Worm (Caenorhabditis elegans): Measurements from ENCODE around the gene lgx-1.

ce11 chrX:5543651-5544050 lies 5.3 kb upstream of the lgx-1 start, which contains the start of gene C54G7.1:
- no peak for TF ChIP-seq Y116A8C.19 (tag; optimal IDR thresholded peaks at IDR 0.05; ENCODE audit: borderline replicate concordance)
- no peak for TF ChIP-seq lin-39 (tag; optimal IDR thresholded peaks at IDR 0.05)

Data from whole organism, L1 larva.